Worm (Caenorhabditis elegans): ENCODE measurements around the gene ymel-1.
A peak's percentile ranks its signal among the peaks of the same experiment; 100 is the strongest.

The ymel-1 gene

DNA sequence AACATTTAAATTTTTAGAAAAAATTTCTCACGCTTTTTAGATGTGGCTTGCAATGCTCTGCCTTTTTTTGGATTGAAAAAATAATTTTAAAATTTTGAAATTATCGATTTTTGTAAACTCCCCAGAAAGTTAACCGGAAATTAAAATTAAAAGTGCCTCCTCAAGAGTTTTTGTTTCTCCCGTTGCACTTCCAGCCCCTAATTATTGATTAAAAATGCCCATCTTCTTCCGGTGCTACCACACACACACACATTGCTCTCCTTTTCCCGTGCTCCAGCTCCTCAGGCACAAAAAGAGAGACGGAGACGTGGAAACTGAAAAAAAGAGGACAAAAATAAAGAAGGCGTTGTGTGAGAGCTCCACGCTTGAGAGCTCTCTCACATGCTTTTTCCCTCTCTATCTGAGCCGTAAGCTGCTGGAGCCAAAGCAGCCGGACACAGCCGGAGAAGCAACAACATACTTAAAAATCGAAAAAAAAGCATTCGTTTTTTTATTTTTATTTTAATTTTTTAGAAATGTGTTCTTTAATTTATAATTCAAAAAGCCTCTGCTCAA, 48.5 kb upstream of the ymel-1 start:
- TF ChIP-seq saeg-2 (GFP tag; IDR thresholded peaks at IDR 0.05), result no peak
- TF ChIP-seq rbr-2 (tag; optimal IDR thresholded peaks at IDR 0.05), result peak; percentile 15
- TF ChIP-seq zip-2 (tag; optimal IDR thresholded peaks at IDR 0.05), result no peak
- TF ChIP-seq daf-12 (tag; optimal IDR thresholded peaks at IDR 0.05), result no peak
- TF ChIP-seq daf-8 (GFP tag; IDR thresholded peaks at IDR 0.05), result no peak
- TF ChIP-seq nhr-102 (tag; optimal IDR thresholded peaks at IDR 0.05), result no peak
- TF ChIP-seq hmg-1.1 (GFP tag; IDR thresholded peaks at IDR 0.05), result 0 out of 2 replicates have a peak, but pooled peaks have one; percentile 33
- TF ChIP-seq F49E8.2 (tag; optimal IDR thresholded peaks at IDR 0.05; ENCODE audit: borderline replicate concordance), result no peak
- peak; percentile 38 for TF ChIP-seq hlh-30 (tag; optimal IDR thresholded peaks at IDR 0.05; ENCODE audit: insufficient read depth)
- peak; percentile 78 for TF ChIP-seq aha-1 (tag)
- no peak for TF ChIP-seq mxl-2 (GFP tag; conservative IDR thresholded peaks at IDR 0.05)
- TF ChIP-seq mdt-29 (GFP tag; IDR thresholded peaks at IDR 0.05), result no peak
- TF ChIP-seq lsy-2 (tag; optimal IDR thresholded peaks at IDR 0.05), result peak in 1 of 2 experiments; percentile 10
- TF ChIP-seq fkh-10 (GFP tag; optimal IDR thresholded peaks at IDR 0.05), result peak; percentile 33
- TF ChIP-seq zfp-2 (tag; optimal IDR thresholded peaks at IDR 0.05), result no peak
- no peak for TF ChIP-seq pha-4 (GFP tag; IDR thresholded peaks at IDR 0.05)
- no peak for TF ChIP-seq pha-4 (tag; optimal IDR thresholded peaks at IDR 0.05)
- TF ChIP-seq mes-2 (tag; optimal IDR thresholded peaks at IDR 0.05; ENCODE audit: poor library complexity, severe bottlenecking), result no peak
- peak; percentile 57 for TF ChIP-seq ceh-28 (tag; optimal IDR thresholded peaks at IDR 0.05)
- TF ChIP-seq Y5F2A.4 (GFP tag; optimal IDR thresholded peaks at IDR 0.05), result no peak
- peak in 1 of 2 experiments; percentile 21 for TF ChIP-seq mdl-1 (tag; optimal IDR thresholded peaks at IDR 0.05)
- TF ChIP-seq unc-130 (GFP tag; optimal IDR thresholded peaks at IDR 0.05), result no peak
- no peak for TF ChIP-seq Y75B8A.6 (GFP tag; IDR thresholded peaks at IDR 0.05)
- no peak for TF ChIP-seq dve-1 (tag; optimal IDR thresholded peaks at IDR 0.05; ENCODE audit: insufficient read depth)
- peak in 1 of 2 experiments; percentile 62 for TF ChIP-seq unc-62 (GFP tag; optimal IDR thresholded peaks at IDR 0.05 in 1 of 2)
- no peak for TF ChIP-seq unc-62 (tag; optimal IDR thresholded peaks at IDR 0.05)
- TF ChIP-seq set-16 (GFP tag; IDR thresholded peaks at IDR 0.05), result peak; percentile 24; the same call in 1 of the 2 replicates
- TF ChIP-seq F26F4.8 (GFP tag; conservative IDR thresholded peaks at IDR 0.05), result no peak

DNA sequence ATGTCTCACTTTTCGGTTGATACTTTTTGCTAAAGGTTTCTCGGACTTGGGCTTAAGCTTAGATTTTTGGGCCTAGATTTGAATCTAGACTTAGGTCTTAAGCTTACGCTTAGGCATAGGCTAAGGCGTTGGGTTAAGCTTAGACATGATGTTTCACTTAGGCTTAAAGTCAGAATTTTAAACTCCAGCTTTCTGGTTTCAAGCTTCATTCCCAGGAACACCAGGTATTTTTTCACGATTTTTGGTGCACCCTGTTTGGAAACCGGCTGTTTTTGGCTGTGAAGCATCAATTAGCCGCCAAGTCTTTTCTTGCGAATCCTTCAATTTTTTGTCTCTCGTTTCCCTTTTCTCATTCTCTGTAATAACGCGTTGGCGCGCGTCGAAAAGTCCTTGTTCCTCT, 42.1 kb upstream of the ymel-1 start:
- TF ChIP-seq dmd-6 (GFP tag; IDR thresholded peaks at IDR 0.05) (no peak), snpc-4 (tag; optimal IDR thresholded peaks at IDR 0.05) (no peak), unc-62 (GFP tag; optimal IDR thresholded peaks at IDR 0.05 in 1 of 2) (peak in 1 of 2 experiments; percentile 95), unc-62 (tag; optimal IDR thresholded peaks at IDR 0.05) (no peak), aha-1 (tag) (peak; percentile 22), duxl-1 (tag; optimal IDR thresholded peaks at IDR 0.05; ENCODE audit: poor library complexity) (no peak), snpc-1.2 (GFP tag; IDR thresholded peaks at IDR 0.05) (no peak), tag-97 (GFP tag; IDR thresholded peaks at IDR 0.05) (no peak), unc-39 (tag; optimal IDR thresholded peaks at IDR 0.05) (no peak)

DNA sequence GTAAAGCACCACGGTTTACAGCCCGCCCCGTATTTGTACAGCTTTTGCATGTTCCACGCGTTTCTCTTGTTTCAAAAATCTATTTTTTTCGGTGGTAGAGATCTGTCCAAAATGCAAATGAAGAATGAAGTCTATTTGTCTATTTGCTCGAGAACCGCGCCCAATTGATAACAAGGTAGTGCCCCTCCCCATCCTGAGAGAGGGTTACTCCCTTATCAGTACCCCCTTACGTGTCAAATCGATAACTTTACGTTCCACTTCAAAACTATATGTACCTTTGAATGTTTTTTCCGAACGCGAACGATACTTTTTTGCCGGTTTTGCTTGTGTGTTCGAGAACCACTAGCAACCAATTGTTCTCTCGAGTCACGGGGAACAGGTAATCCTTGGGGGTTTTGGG, 39.9 kb upstream of the ymel-1 start:
- TF ChIP-seq dve-1 (tag; optimal IDR thresholded peaks at IDR 0.05; ENCODE audit: insufficient read depth) (peak; percentile 46), F49E8.2 (tag; optimal IDR thresholded peaks at IDR 0.05; ENCODE audit: borderline replicate concordance) (no peak), dmd-6 (GFP tag; IDR thresholded peaks at IDR 0.05) (peak; percentile 20; the same call in 1 of the 2 replicates), cey-2 (tag; optimal IDR thresholded peaks at IDR 0.05; ENCODE audit: borderline replicate concordance, insufficient read depth) (no peak), spr-3 (GFP tag; optimal IDR thresholded peaks at IDR 0.05) (no peak), nhr-28 (tag; optimal IDR thresholded peaks at IDR 0.05) (peak; percentile 44), zip-11 (GFP tag; IDR thresholded peaks at IDR 0.05) (no peak), F26F4.8 (GFP tag; conservative IDR thresholded peaks at IDR 0.05) (no peak), pqm-1 (tag; optimal IDR thresholded peaks at IDR 0.05) (peak; percentile 82), unc-39 (tag; optimal IDR thresholded peaks at IDR 0.05) (no peak), hlh-11 (tag; optimal IDR thresholded peaks at IDR 0.05) (peak; percentile 45), spr-1 (tag; optimal IDR thresholded peaks at IDR 0.05) (no peak), daf-16 (GFP tag; optimal IDR thresholded peaks at IDR 0.05) (no peak), daf-16 (tag; optimal IDR thresholded peaks at IDR 0.05) (peak; percentile 54), fkh-10 (GFP tag; optimal IDR thresholded peaks at IDR 0.05) (no peak), nhr-10 (tag; optimal IDR thresholded peaks at IDR 0.05) (no peak)

Measured in whole organism, L4 larva.